Worm (Caenorhabditis elegans): ENCODE data around the gene mcd-1.

DNA sequence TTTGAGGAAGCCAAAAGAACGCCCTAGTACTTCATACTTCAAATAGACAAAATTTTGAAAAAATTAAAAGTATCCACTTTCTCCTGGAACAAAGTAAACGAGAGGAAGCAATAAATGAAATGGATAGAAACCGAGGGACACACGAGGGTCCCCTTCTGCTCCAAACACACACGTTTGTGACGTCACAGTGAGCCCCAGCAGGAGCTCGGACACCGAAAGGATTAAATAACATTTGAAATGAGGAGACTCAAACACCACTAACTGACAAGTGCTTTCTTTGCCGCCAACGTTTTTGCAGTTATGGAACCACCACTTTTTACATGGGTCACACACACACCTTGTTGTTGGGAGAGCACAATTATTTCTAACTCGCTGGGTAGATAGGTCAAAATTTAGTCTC is 15.1 kb downstream of the mcd-1 start:
- no peak for TF ChIP-seq nhr-237 (tag; optimal IDR thresholded peaks at IDR 0.05)
- no peak for TF ChIP-seq pax-3 (tag; optimal IDR thresholded peaks at IDR 0.05)
- TF ChIP-seq sptf-1 (tag; optimal IDR thresholded peaks at IDR 0.05), result no peak
- TF ChIP-seq nhr-71 (tag; optimal IDR thresholded peaks at IDR 0.05), result peak; percentile 57
- TF ChIP-seq dpl-1 (GFP tag; optimal IDR thresholded peaks at IDR 0.05), result peak in 1 of 3 experiments; percentile 21
- no peak for TF ChIP-seq efl-3 (GFP tag; optimal IDR thresholded peaks at IDR 0.05)
- no peak for TF ChIP-seq snpc-4 (tag; optimal IDR thresholded peaks at IDR 0.05)
- no peak for TF ChIP-seq ama-1 (optimal IDR thresholded peaks at IDR 0.05)

Measured in whole organism, L1 larva.